Worm (Caenorhabditis elegans) whole organism, mixed stage, embryonic: ENCODE results near the gene F37C4.5.

Experiments used
- ceh-39 ChIP-seq: fragments of 150-350 bp; optimal IDR thresholded peaks from 2 replicates; lab custom pipeline; 2014; ENCODE audit warnings: missing biosample characterization, missing genetic modification characterization
- ces-1 ChIP-seq: fragments of 150-350 bp; optimal IDR thresholded peaks from 2 replicates; lab custom pipeline; 2014; ENCODE audit warnings: missing biosample characterization, missing genetic modification reagents, missing genetic modification characterization
- elt-1 ChIP-seq: sonication (generic microtip); optimal IDR thresholded peaks from 2 replicates; lab custom pipeline; 2017; ENCODE audit warnings: missing genetic modification characterization, mild to moderate bottlenecking, missing compliant biosample characterization, antibody characterized with exemption, moderate library complexity, borderline replicate concordance; ENCODE audit not compliant: insufficient read depth
- hlh-1 ChIP-seq: fragments of 150-350 bp; optimal IDR thresholded peaks from 2 replicates; lab custom pipeline; 2014; ENCODE audit warnings: missing biosample characterization, missing genetic modification reagents, missing genetic modification characterization
- lin-13 ChIP-seq: fragments of 150-350 bp; optimal IDR thresholded peaks from 2 replicates; lab custom pipeline; 2014; ENCODE audit warnings: missing biosample characterization, missing genetic modification characterization
- nhr-12 ChIP-seq: fragments of 150-350 bp; optimal IDR thresholded peaks from 2 replicates; lab custom pipeline; 2014; ENCODE audit warnings: missing biosample characterization, missing genetic modification characterization
- nhr-2 ChIP-seq: fragments of 150-350 bp; optimal IDR thresholded peaks from 2 replicates; lab custom pipeline; 2014; ENCODE audit warnings: missing biosample characterization, missing genetic modification characterization
- nhr-28 ChIP-seq: fragments of 150-350 bp; optimal IDR thresholded peaks from 2 replicates; lab custom pipeline; 2014; ENCODE audit warnings: missing biosample characterization, missing genetic modification characterization
- pha-4 ChIP-seq: fragments of 150-350 bp; optimal IDR thresholded peaks from 2 replicates; lab custom pipeline; 2018; ENCODE audit warnings: missing biosample characterization, missing genetic modification reagents, missing genetic modification characterization
- sem-2 ChIP-seq: fragments of 200-800 bp; sonication (Bioruptor generic); optimal IDR thresholded peaks from 2 replicates; lab custom pipeline; 2018; ENCODE audit warnings: mild to moderate bottlenecking, missing genetic modification characterization, missing compliant biosample characterization
- snpc-4 ChIP-seq: fragments of 150-350 bp; optimal IDR thresholded peaks from 2 replicates; lab custom pipeline; 2014; ENCODE audit warnings: missing biosample characterization, missing genetic modification characterization
- unc-39 ChIP-seq: fragments of 150-350 bp; optimal IDR thresholded peaks from 2 replicates; lab custom pipeline; 2014; ENCODE audit warnings: missing biosample characterization, missing genetic modification characterization
- unc-62 ChIP-seq: fragments of 150-350 bp; optimal IDR thresholded peaks from 2 replicates; lab custom pipeline; 2014; ENCODE audit warnings: missing biosample characterization, missing genetic modification reagents, missing genetic modification characterization
- ztf-11 ChIP-seq: fragments of 150-350 bp; optimal IDR thresholded peaks from 2 replicates; lab custom pipeline; 2014; ENCODE audit warnings: missing biosample characterization, missing genetic modification characterization

DNA sequence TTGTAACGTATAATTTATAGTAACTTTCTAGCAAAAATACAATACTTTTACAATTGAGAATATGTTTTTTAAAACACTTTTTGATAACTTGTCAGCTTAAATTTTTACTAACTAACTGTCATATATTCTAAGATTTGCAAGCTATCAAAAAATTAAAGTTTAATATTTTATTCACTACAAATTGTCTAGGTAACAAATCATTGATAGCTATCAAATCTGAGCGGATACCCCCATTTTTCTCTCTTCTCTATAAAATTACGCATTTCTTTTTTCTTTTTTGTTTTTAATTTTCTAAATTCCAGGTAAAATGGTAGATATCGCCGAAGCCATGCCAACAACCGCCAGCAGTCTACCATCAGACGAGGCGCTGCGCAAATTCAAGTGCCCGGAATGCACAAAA is 18.1 kb downstream of the F37C4.5 start, which contains the start of gene zag-1:
- TF ChIP-seq snpc-4 (tag; lab: Kevin White, UChicago) (no peak), nhr-2 (tag; lab: Kevin White, UChicago) (no peak), pha-4 (tag; lab: Kevin White, UChicago) (no peak), unc-62 (no peak), nhr-12 (tag; lab: Kevin White, UChicago) (no peak), ztf-11 (tag; lab: Kevin White, UChicago) (no peak), ces-1 (GFP tag; lab: Kevin White, UChicago) (no peak), lin-13 (tag; lab: Kevin White, UChicago) (no peak), unc-39 (tag; lab: Kevin White, UChicago) (no peak), sem-2 (GFP tag; lab: Kevin White, UChicago) (no peak), ceh-39 (tag; lab: Kevin White, UChicago) (no peak), elt-1 (no peak), nhr-28 (tag; lab: Kevin White, UChicago) (no peak), hlh-1 (tag; lab: Kevin White, UChicago) (no peak)
